Fruit fly (Drosophila melanogaster): ENCODE measurements around the gene CG8128.

Gene CG8128

DNA sequence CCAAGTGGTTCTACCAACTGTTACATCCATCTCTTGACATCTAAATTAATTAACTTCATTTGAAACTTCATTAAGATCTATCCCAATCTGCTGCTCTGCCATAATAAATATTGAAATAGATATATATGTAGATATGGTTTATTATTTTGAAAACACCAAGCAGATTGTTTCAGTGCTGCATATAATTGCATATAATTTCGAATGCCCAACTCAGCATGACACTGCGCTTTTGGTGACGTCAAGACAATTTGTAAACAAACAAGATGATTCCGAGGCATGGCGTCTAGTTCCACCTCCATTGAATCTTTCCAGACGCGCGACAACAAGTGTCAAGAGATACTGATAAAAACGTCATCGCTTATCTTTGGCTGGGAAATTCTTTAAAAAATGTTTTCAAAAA lies 43.6 kb downstream of the CG8128 start:
- TF ChIP-seq EcR (GFP tag; optimal IDR thresholded peaks at IDR 0.05) (no peak), CG8478 (optimal IDR thresholded peaks at IDR 0.05) (no peak), pan (optimal IDR thresholded peaks at IDR 0.05) (no peak), usp (GFP tag; optimal IDR thresholded peaks at IDR 0.05) (no peak), psq (optimal IDR thresholded peaks at IDR 0.05) (no peak), Dll (optimal IDR thresholded peaks at IDR 0.05) (no peak)

DNA sequence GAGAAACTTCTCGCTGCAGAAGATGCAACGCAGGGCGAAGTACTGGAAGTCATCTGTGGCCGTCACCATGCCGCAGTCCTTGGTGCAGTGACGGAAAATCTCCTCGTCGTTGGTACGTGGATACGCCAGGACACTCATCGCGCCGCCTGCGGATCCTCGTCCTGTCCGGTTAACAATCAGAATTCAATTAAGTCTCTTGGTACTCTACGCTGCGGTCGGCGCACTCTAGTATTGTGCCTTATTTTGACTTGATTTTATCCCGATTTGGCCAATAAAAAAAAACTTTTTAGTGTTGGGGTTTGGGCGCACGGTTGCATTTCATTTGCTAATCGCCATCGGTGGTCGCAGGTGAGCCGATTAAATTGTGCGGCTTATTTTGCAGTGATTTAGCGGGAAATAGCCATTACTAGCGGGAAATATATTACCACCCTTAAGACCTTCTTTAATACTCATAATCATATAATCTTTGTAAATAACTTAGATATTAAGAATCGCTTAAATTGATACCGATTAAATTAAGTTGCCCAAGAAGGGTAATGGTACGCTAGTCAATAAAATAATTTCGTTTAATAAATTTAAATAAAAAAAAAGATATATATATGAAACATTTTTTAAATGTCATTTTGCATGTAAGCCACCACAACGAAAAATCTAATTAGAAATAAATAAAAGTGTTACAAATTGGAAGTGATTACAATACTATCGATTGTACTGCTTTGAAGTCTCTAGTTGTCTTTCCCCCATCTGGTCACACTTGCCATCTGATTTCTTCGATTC lies 48.8 kb downstream of the CG8128 start, which contains the start of the genes CG8944 and CCT6:
Gene CG8944, minus strand, starts transcription at position 327 of the 777 bp plus-strand sequence.
Gene CCT6, plus strand, starts transcription at position 744 of the 777 bp plus-strand sequence.
- TF ChIP-seq EcR (GFP tag; optimal IDR thresholded peaks at IDR 0.05) (no peak), Dll (optimal IDR thresholded peaks at IDR 0.05) (no peak), psq (optimal IDR thresholded peaks at IDR 0.05) (no peak), CG8478 (optimal IDR thresholded peaks at IDR 0.05) (no peak), usp (GFP tag; optimal IDR thresholded peaks at IDR 0.05) (no peak), pan (optimal IDR thresholded peaks at IDR 0.05) (no peak)

DNA sequence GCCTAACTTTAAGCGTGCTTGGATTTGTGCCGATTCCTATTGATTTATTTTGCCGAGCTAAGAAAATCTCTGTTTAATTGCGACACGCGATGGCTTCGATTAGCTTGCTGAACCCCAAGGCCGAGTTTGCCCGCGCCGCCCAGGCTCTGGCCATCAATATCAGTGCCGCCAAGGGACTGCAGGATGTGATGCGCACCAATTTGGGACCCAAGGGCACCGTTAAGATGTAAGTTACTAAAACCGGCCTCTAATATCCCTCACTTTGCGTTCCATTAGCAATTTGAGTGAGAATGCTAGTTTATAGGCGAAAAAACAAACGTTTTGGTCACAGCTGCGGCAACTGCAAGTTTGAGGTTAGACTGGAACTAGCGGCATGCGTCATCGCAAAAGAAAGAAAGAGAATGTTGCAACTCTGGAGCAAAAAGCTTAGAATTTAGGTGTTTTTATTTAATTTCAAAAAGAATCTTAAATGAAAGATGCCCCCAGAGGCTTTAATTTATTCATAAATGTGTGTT lies 49.4 kb downstream of the CG8128 start:
- TF ChIP-seq psq (optimal IDR thresholded peaks at IDR 0.05) (no peak), usp (GFP tag; optimal IDR thresholded peaks at IDR 0.05) (no peak), pan (optimal IDR thresholded peaks at IDR 0.05) (no peak), CG8478 (optimal IDR thresholded peaks at IDR 0.05) (no peak), EcR (GFP tag; optimal IDR thresholded peaks at IDR 0.05) (no peak)

DNA sequence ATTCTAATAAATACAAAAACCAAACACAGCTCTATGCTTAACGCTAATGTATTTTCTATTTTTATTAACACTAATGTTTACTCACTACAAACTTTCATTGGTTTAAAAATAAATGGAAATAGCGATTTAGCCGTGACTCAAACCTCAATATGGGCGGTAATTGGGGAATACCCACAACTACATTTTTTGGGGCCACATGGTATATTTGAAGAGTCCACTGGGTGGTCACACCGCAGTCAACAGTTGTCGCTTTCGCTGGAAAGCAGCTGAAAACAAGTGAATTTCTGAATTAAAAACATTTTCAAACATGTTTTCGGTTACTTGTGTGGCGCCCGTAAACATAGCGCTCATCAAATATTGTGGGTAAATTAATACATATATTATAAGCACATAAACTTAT lies 51.7 kb downstream of the CG8128 start, which contains the start of gene Mvd:
Gene Mvd, plus strand, starts transcription at position 222 of the 400 bp plus-strand sequence.
- no peak for TF ChIP-seq EcR (GFP tag; optimal IDR thresholded peaks at IDR 0.05)
- TF ChIP-seq psq (optimal IDR thresholded peaks at IDR 0.05): no peak
- no peak for TF ChIP-seq CG8478 (optimal IDR thresholded peaks at IDR 0.05)
- TF ChIP-seq pan (optimal IDR thresholded peaks at IDR 0.05): no peak
- TF ChIP-seq usp (GFP tag; optimal IDR thresholded peaks at IDR 0.05): no peak
- TF ChIP-seq Dll (optimal IDR thresholded peaks at IDR 0.05): no peak

Measured in whole organism.